Worm (Caenorhabditis elegans): ENCODE data around the gene T20D4.10.

Gene T20D4.10

ce11 chrV:3413010-3413409 lies 13.0 kb downstream of the T20D4.10 start, which contains the start of gene txt-11:
Gene txt-11, plus strand, starts transcription at chrV:3413310.
- TF ChIP-seq ztf-23 (GFP tag; IDR thresholded peaks at IDR 0.05) (no peak), tab-1 (GFP tag; IDR thresholded peaks at IDR 0.05) (no peak), ref-1 (GFP tag; conservative IDR thresholded peaks at IDR 0.05) (no peak), med-1 (GFP tag; optimal IDR thresholded peaks at IDR 0.05; ENCODE audit: insufficient read depth) (no peak), cog-1 (tag; optimal IDR thresholded peaks at IDR 0.05) (no peak), ztf-29 (GFP tag; IDR thresholded peaks at IDR 0.05) (no peak), flt-1 (GFP tag; IDR thresholded peaks at IDR 0.05) (no peak), klf-2 (GFP tag; conservative IDR thresholded peaks at IDR 0.05) (no peak), T22C8.4 (GFP tag; IDR thresholded peaks at IDR 0.05) (no peak)

ce11 chrV:3417928-3418327 lies 17.9 kb downstream of the T20D4.10 start, which contains the start of gene T20D4.3:
Gene T20D4.3, plus strand, starts transcription at chrV:3418228.
- TF ChIP-seq cog-1 (tag; optimal IDR thresholded peaks at IDR 0.05): no peak
- no peak for TF ChIP-seq klf-2 (GFP tag; conservative IDR thresholded peaks at IDR 0.05)
- TF ChIP-seq flt-1 (GFP tag; IDR thresholded peaks at IDR 0.05): no peak
- TF ChIP-seq med-1 (GFP tag; optimal IDR thresholded peaks at IDR 0.05; ENCODE audit: insufficient read depth): no peak
- no peak for TF ChIP-seq ztf-23 (GFP tag; IDR thresholded peaks at IDR 0.05)
- no peak for TF ChIP-seq ztf-29 (GFP tag; IDR thresholded peaks at IDR 0.05)
- TF ChIP-seq ref-1 (GFP tag; conservative IDR thresholded peaks at IDR 0.05): no peak
- TF ChIP-seq tab-1 (GFP tag; IDR thresholded peaks at IDR 0.05): no peak
- TF ChIP-seq T22C8.4 (GFP tag; IDR thresholded peaks at IDR 0.05): no peak

ce11 chrV:3424341-3424740 lies 24.3 kb downstream of the T20D4.10 start, which contains the start of gene srab-21:
Gene srab-21, minus strand, starts transcription at chrV:3424441.
- TF ChIP-seq T22C8.4 (GFP tag; IDR thresholded peaks at IDR 0.05): no peak
- no peak for TF ChIP-seq flt-1 (GFP tag; IDR thresholded peaks at IDR 0.05)
- TF ChIP-seq tab-1 (GFP tag; IDR thresholded peaks at IDR 0.05): no peak
- no peak for TF ChIP-seq med-1 (GFP tag; optimal IDR thresholded peaks at IDR 0.05; ENCODE audit: insufficient read depth)
- TF ChIP-seq cog-1 (tag; optimal IDR thresholded peaks at IDR 0.05): no peak
- TF ChIP-seq ztf-23 (GFP tag; IDR thresholded peaks at IDR 0.05): no peak
- no peak for TF ChIP-seq ztf-29 (GFP tag; IDR thresholded peaks at IDR 0.05)
- TF ChIP-seq ref-1 (GFP tag; conservative IDR thresholded peaks at IDR 0.05): no peak
- no peak for TF ChIP-seq klf-2 (GFP tag; conservative IDR thresholded peaks at IDR 0.05)

- no peak for TF ChIP-seq ztf-29 (GFP tag; IDR thresholded peaks at IDR 0.05)
- TF ChIP-seq T22C8.4 (GFP tag; IDR thresholded peaks at IDR 0.05): no peak
- no peak for TF ChIP-seq tab-1 (GFP tag; IDR thresholded peaks at IDR 0.05)
- TF ChIP-seq ztf-23 (GFP tag; IDR thresholded peaks at IDR 0.05): no peak
- no peak for TF ChIP-seq flt-1 (GFP tag; IDR thresholded peaks at IDR 0.05)
These were observed 26.0 kb downstream of the T20D4.10 start, which contains the start of gene srab-22 for ce11 chrV:3426076-3426475. Gene srab-22, plus strand, starts transcription at chrV:3426376.

- TF ChIP-seq T22C8.4 (GFP tag; IDR thresholded peaks at IDR 0.05) (no peak), tab-1 (GFP tag; IDR thresholded peaks at IDR 0.05) (no peak), ztf-29 (GFP tag; IDR thresholded peaks at IDR 0.05) (no peak), klf-2 (GFP tag; conservative IDR thresholded peaks at IDR 0.05) (no peak), med-1 (GFP tag; optimal IDR thresholded peaks at IDR 0.05; ENCODE audit: insufficient read depth) (no peak), ztf-23 (GFP tag; IDR thresholded peaks at IDR 0.05) (no peak), flt-1 (GFP tag; IDR thresholded peaks at IDR 0.05) (no peak), cog-1 (tag; optimal IDR thresholded peaks at IDR 0.05) (no peak), ref-1 (GFP tag; conservative IDR thresholded peaks at IDR 0.05) (no peak)
These were observed 28.6 kb downstream of the T20D4.10 start, which contains the start of gene srab-20 for ce11 chrV:3428697-3429096. Gene srab-20, plus strand, starts transcription at chrV:3428997.

ce11 chrV:3431535-3431990 lies 31.5 kb downstream of the T20D4.10 start, which contains the start of the genes T20D4.19 and srj-9:
Gene T20D4.19, minus strand, starts transcription at chrV:3431635.
Gene srj-9, plus strand, starts transcription at chrV:3431940.
- TF ChIP-seq ztf-29 (GFP tag; IDR thresholded peaks at IDR 0.05) (no peak), flt-1 (GFP tag; IDR thresholded peaks at IDR 0.05) (no peak), klf-2 (GFP tag; conservative IDR thresholded peaks at IDR 0.05) (no peak), cog-1 (tag; optimal IDR thresholded peaks at IDR 0.05) (no peak), med-1 (GFP tag; optimal IDR thresholded peaks at IDR 0.05; ENCODE audit: insufficient read depth) (no peak), T22C8.4 (GFP tag; IDR thresholded peaks at IDR 0.05) (no peak), ztf-23 (GFP tag; IDR thresholded peaks at IDR 0.05) (no peak), ref-1 (GFP tag; conservative IDR thresholded peaks at IDR 0.05) (no peak), tab-1 (GFP tag; IDR thresholded peaks at IDR 0.05) (no peak)

- TF ChIP-seq med-1 (GFP tag; optimal IDR thresholded peaks at IDR 0.05; ENCODE audit: insufficient read depth) (no peak), ref-1 (GFP tag; conservative IDR thresholded peaks at IDR 0.05) (no peak), klf-2 (GFP tag; conservative IDR thresholded peaks at IDR 0.05) (no peak), ztf-23 (GFP tag; IDR thresholded peaks at IDR 0.05) (no peak), T22C8.4 (GFP tag; IDR thresholded peaks at IDR 0.05) (no peak), flt-1 (GFP tag; IDR thresholded peaks at IDR 0.05) (no peak), ztf-29 (GFP tag; IDR thresholded peaks at IDR 0.05) (no peak), tab-1 (GFP tag; IDR thresholded peaks at IDR 0.05) (no peak), cog-1 (tag; optimal IDR thresholded peaks at IDR 0.05) (no peak)
These were observed 42.6 kb downstream of the T20D4.10 start for ce11 chrV:3442609-3443008.

- no peak for TF ChIP-seq med-1 (GFP tag; optimal IDR thresholded peaks at IDR 0.05; ENCODE audit: insufficient read depth)
- TF ChIP-seq ref-1 (GFP tag; conservative IDR thresholded peaks at IDR 0.05): no peak
- no peak for TF ChIP-seq flt-1 (GFP tag; IDR thresholded peaks at IDR 0.05)
- no peak for TF ChIP-seq T22C8.4 (GFP tag; IDR thresholded peaks at IDR 0.05)
These were observed 44.7 kb downstream of the T20D4.10 start, which contains the start of gene cfz-2 for ce11 chrV:3444777-3445089. Gene cfz-2, minus strand, starts transcription at chrV:3444877.

ce11 chrV:3445090-3445832 lies 45.2 kb downstream of the T20D4.10 start:
- TF ChIP-seq ztf-23 (GFP tag; IDR thresholded peaks at IDR 0.05): no peak
- TF ChIP-seq tab-1 (GFP tag; IDR thresholded peaks at IDR 0.05): no peak
- TF ChIP-seq klf-2 (GFP tag; conservative IDR thresholded peaks at IDR 0.05): no peak
- no peak for TF ChIP-seq ref-1 (GFP tag; conservative IDR thresholded peaks at IDR 0.05)
- TF ChIP-seq flt-1 (GFP tag; IDR thresholded peaks at IDR 0.05): no peak
- no peak for TF ChIP-seq ztf-29 (GFP tag; IDR thresholded peaks at IDR 0.05)
- TF ChIP-seq T22C8.4 (GFP tag; IDR thresholded peaks at IDR 0.05): no peak
- no peak for TF ChIP-seq cog-1 (tag; optimal IDR thresholded peaks at IDR 0.05)
- TF ChIP-seq med-1 (GFP tag; optimal IDR thresholded peaks at IDR 0.05; ENCODE audit: insufficient read depth): no peak
